Fruit fly (Drosophila melanogaster): ENCODE data around the gene boi.
A peak's percentile ranks its signal among the peaks of the same experiment; 100 is the strongest.

The boi gene

DNA sequence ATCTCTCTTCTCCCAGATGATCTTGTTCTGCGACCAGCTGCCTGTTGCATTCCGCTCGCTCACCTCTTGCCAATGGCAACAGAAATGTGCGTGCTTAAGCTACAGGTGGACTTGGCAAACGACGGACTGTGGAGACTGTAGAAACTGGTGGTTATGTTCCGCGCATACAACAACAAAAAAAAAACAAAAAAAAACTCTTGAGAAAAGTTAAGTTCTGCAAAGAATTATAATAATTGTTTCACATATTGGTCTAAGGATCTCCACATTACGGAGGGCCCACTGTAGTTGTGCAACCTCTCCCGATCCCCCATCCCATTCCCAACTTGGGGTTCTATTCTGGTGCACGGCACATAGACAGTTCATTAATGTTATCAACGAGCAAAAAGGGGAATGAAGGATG is 1.3 kb downstream of the boi start (continued):
- peak; percentile 61 for TF ChIP-seq CG1529 (GFP tag; optimal IDR thresholded peaks at IDR 0.05)
- TF ChIP-seq ro (GFP tag; IDR thresholded peaks at IDR 0.05) = peak; percentile 41; the same call in 1 of the 2 replicates
- TF ChIP-seq CG7745 (tag; optimal IDR thresholded peaks at IDR 0.05) = peak; percentile 1
- TF ChIP-seq ERR (GFP tag; optimal IDR thresholded peaks at IDR 0.05) = peak; percentile 18
- TF ChIP-seq MESR4 (GFP tag; optimal IDR thresholded peaks at IDR 0.05) = no peak
- TF ChIP-seq h (optimal IDR thresholded peaks at IDR 0.05) = no peak
- peak; percentile 63 for TF ChIP-seq CG17385 (GFP tag; optimal IDR thresholded peaks at IDR 0.05)
- TF ChIP-seq Atf-2 (GFP tag; optimal IDR thresholded peaks at IDR 0.05) = peak; percentile 56
- TF ChIP-seq CG14050 (GFP tag; IDR thresholded peaks at IDR 0.05) = peak; percentile 22; the same call in 1 of the 3 replicates
- peak; percentile 63; the same call in 1 of the 2 replicates for TF ChIP-seq sob (GFP tag; IDR thresholded peaks at IDR 0.05)
- peak; percentile 63 for TF ChIP-seq sqz (GFP tag; optimal IDR thresholded peaks at IDR 0.05)
- peak; percentile 27 for TF ChIP-seq trh (GFP tag; optimal IDR thresholded peaks at IDR 0.05)
- TF ChIP-seq YL-1 (GFP tag; optimal IDR thresholded peaks at IDR 0.05) = no peak
- no peak for TF ChIP-seq amos (GFP tag; IDR thresholded peaks at IDR 0.05; ENCODE audit: partially characterized antibody)
- TF ChIP-seq CG2875 (GFP tag; optimal IDR thresholded peaks at IDR 0.05) = peak; percentile 51
- TF ChIP-seq dm (GFP tag; optimal IDR thresholded peaks at IDR 0.05) = peak; percentile 51
- no peak for TF ChIP-seq CG34376 (GFP tag; optimal IDR thresholded peaks at IDR 0.05)
- TF ChIP-seq CG11504 (tag; optimal IDR thresholded peaks at IDR 0.05) = peak; percentile 75
- TF ChIP-seq sd (tag; optimal IDR thresholded peaks at IDR 0.05) = peak; percentile 18
- TF ChIP-seq H15 (GFP tag; IDR thresholded peaks at IDR 0.05) = peak; percentile 60; the same call in 1 of the 3 replicates
- TF ChIP-seq chm (GFP tag; IDR thresholded peaks at IDR 0.05) = peak; percentile 76
- TF ChIP-seq CG8388 (GFP tag; optimal IDR thresholded peaks at IDR 0.05) = peak; percentile 70
- no peak for TF ChIP-seq pfk (GFP tag; optimal IDR thresholded peaks at IDR 0.05)
- TF ChIP-seq croc (GFP tag; conservative IDR thresholded peaks at IDR 0.05) = peak; percentile 77
- TF ChIP-seq CG1792 (GFP tag; optimal IDR thresholded peaks at IDR 0.05) = peak; percentile 44
- no peak for TF ChIP-seq vfl (GFP tag; optimal IDR thresholded peaks at IDR 0.05)
- peak; percentile 54 for TF ChIP-seq twi (tag; optimal IDR thresholded peaks at IDR 0.05)
- peak; percentile 82 for TF ChIP-seq CG32772 (GFP tag; IDR thresholded peaks at IDR 0.05)
- TF ChIP-seq CG7786 (GFP tag; optimal IDR thresholded peaks at IDR 0.05) = peak; percentile 74
- no peak for TF ChIP-seq Scr (GFP tag; IDR thresholded peaks at IDR 0.05; ENCODE audit: partially characterized antibody)
- peak; percentile 81 for TF ChIP-seq zen (tag; optimal IDR thresholded peaks at IDR 0.05)
- no peak for TF ChIP-seq BEAF-32 (GFP tag; optimal IDR thresholded peaks at IDR 0.05)
- TF ChIP-seq tio (GFP tag; optimal IDR thresholded peaks at IDR 0.05) = peak; percentile 57
- TF ChIP-seq danr (GFP tag; IDR thresholded peaks at IDR 0.05) = 0 out of 2 replicates have a peak, but pooled peaks have one; percentile 9
- peak; percentile 59 for TF ChIP-seq CG7372 (GFP tag; IDR thresholded peaks at IDR 0.05)
- TF ChIP-seq salm (tag; optimal IDR thresholded peaks at IDR 0.05) = peak; percentile 30
- TF ChIP-seq dpn (GFP tag; optimal IDR thresholded peaks at IDR 0.05) = peak; percentile 60 to 70
- TF ChIP-seq da (GFP tag; optimal IDR thresholded peaks at IDR 0.05) = peak; percentile 48
- TF ChIP-seq CG6254 (GFP tag; optimal IDR thresholded peaks at IDR 0.05) = peak; percentile 67
- peak; percentile 82 for TF ChIP-seq CG16863 (GFP tag; optimal IDR thresholded peaks at IDR 0.05)
- TF ChIP-seq CG7839 (tag; optimal IDR thresholded peaks at IDR 0.05) = peak; percentile 80
- peak; percentile 90 for TF ChIP-seq CG15696 (tag; optimal IDR thresholded peaks at IDR 0.05)
- TF ChIP-seq Dll (GFP tag; IDR thresholded peaks at IDR 0.05; ENCODE audit: partially characterized antibody) = no peak
- TF ChIP-seq Vsx1 (GFP tag; optimal IDR thresholded peaks at IDR 0.05) = peak; percentile 7
- TF ChIP-seq NC2β (GFP tag; optimal IDR thresholded peaks at IDR 0.05) = peak; percentile 69
- TF ChIP-seq Hmx (GFP tag; optimal IDR thresholded peaks at IDR 0.05) = no peak
- peak; percentile 90 for TF ChIP-seq zfh1 (GFP tag; IDR thresholded peaks at IDR 0.05)
- TF ChIP-seq HHEX (GFP tag; optimal IDR thresholded peaks at IDR 0.05) = peak; percentile 22
- TF ChIP-seq CG33557 (GFP tag; optimal IDR thresholded peaks at IDR 0.05) = peak; percentile 82
- peak; percentile 43 for TF ChIP-seq Camta (GFP tag; optimal IDR thresholded peaks at IDR 0.05)
- peak; percentile 35 for TF ChIP-seq Nf-YB (GFP tag; optimal IDR thresholded peaks at IDR 0.05)

Measured in whole organism, embryonic.